Worm (Caenorhabditis elegans): Measurements from ENCODE around the gene aakg-3.

DNA sequence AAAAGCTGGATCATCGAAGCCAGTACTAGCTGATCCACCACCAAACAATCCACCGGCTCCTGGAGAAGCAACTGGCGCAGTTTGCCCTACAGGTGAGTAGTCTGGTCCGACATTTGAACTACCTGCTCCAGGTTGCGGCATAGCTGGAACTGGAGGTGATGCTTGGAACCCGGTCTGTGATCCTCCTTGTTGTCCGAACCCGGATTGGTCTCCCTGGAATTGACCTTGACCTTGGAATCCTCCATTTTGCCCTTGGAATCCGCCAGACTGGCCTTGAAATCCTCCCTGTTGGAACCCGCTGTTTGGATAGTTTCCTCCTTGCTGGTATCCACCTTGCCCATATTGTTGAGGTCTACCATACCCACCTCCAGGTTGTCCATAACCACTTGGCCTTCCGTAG, 30.3 kb upstream of the aakg-3 start:
- no peak for TF ChIP-seq pha-4 (tag; optimal IDR thresholded peaks at IDR 0.05)
- no peak for TF ChIP-seq nhr-11 (tag; optimal IDR thresholded peaks at IDR 0.05)
- no peak for TF ChIP-seq fkh-10 (GFP tag; optimal IDR thresholded peaks at IDR 0.05)
- TF ChIP-seq odd-2 (tag; optimal IDR thresholded peaks at IDR 0.05) = no peak
- TF ChIP-seq pqm-1 (tag; optimal IDR thresholded peaks at IDR 0.05) = no peak
- TF ChIP-seq fax-1 (tag; optimal IDR thresholded peaks at IDR 0.05) = no peak
- no peak for TF ChIP-seq ets-4 (tag; optimal IDR thresholded peaks at IDR 0.05)
- TF ChIP-seq ceh-14 (tag; optimal IDR thresholded peaks at IDR 0.05) = no peak
- TF ChIP-seq hlh-15 (tag; optimal IDR thresholded peaks at IDR 0.05) = no peak
